Fruit fly (Drosophila melanogaster): ENCODE measurements around the gene CG13733.

dm6 chr3L:17513492-17513891 lies 34.8 kb upstream of the CG13733 start:
- TF ChIP-seq CG16779 (GFP tag; IDR thresholded peaks at IDR 0.05) (no peak), CG2712 (tag; optimal IDR thresholded peaks at IDR 0.05) (no peak), Dref (GFP tag; IDR thresholded peaks at IDR 0.05) (no peak), cwo (GFP tag; optimal IDR thresholded peaks at IDR 0.05) (no peak), Doc2 (GFP tag; IDR thresholded peaks at IDR 0.05) (no peak), Med (GFP tag) (no peak), ranshi (GFP tag; IDR thresholded peaks at IDR 0.05) (no peak), abd-A (tag; optimal IDR thresholded peaks at IDR 0.05) (no peak), pnt (GFP tag; optimal IDR thresholded peaks at IDR 0.05) (no peak), CG12071 (GFP tag; optimal IDR thresholded peaks at IDR 0.05) (no peak)
